Fruit fly (Drosophila melanogaster) whole organism, pupa: ENCODE measurements around the gene QIL1.

Source experiments
- CG10348 ChIP-seq: fragments of 200-800 bp; sonication (Bioruptor generic); IDR thresholded peaks from 2 replicates; pipeline ENCODE4 v1.3.6; 2022; ENCODE audit warnings: missing biosample characterization, missing genetic modification characterization
- CG12605 ChIP-seq: fragments of 200-800 bp; sonication (Bioruptor generic); IDR thresholded peaks from 2 replicates; pipeline ENCODE4 v1.3.6; 2022; ENCODE audit warnings: missing biosample characterization, missing genetic modification characterization
- CG8301 ChIP-seq: fragments of 200-800 bp; sonication (Bioruptor generic); optimal IDR thresholded peaks from 2 replicates; lab custom pipeline; 2018; ENCODE audit warnings: missing biosample characterization, mild to moderate bottlenecking, missing genetic modification characterization
- CG9948 ChIP-seq: fragments of 200-800 bp; sonication (Bioruptor generic); optimal IDR thresholded peaks from 2 replicates; lab custom pipeline; 2018; ENCODE audit warnings: missing biosample characterization, mild to moderate bottlenecking, missing genetic modification characterization, moderate library complexity
- D1 ChIP-seq: fragments of 200-800 bp; sonication (Bioruptor generic); optimal IDR thresholded peaks from 2 replicates; lab custom pipeline; 2018; ENCODE audit warnings: missing biosample characterization, mild to moderate bottlenecking, missing genetic modification characterization, moderate library complexity
- Ets98B ChIP-seq: fragments of 200-800 bp; sonication (Bioruptor generic); IDR thresholded peaks from 2 replicates; pipeline ENCODE4 v1.3.6; 2022; ENCODE audit warnings: missing biosample characterization, missing genetic modification characterization
- rn ChIP-seq: fragments of 200-800 bp; sonication (Bioruptor generic); IDR thresholded peaks from 2 replicates; pipeline ENCODE4 v1.3.6; 2022; ENCODE audit warnings: missing biosample characterization, missing genetic modification characterization

DNA sequence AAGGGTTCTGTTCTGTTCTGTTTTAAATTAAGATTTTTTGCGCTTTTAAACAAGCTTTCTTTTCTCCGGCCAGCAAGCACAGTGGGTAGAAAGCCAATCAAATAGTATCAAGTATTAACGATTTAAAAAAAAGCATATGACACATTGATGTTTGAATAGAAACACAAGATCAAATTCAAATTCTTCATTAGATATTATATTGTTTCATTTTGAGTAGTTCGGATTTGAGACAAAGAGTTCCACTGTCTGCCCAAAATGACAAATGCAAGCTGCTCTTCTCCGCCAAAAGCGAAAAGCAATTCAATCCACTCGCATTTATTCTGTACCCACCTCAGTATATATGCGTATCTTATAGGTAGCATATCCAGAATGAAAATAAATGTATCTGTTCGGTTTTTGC is 36.5 kb downstream of the QIL1 start:
- TF ChIP-seq CG9948 (tag; lab: Kevin White, UChicago) = no peak
- no peak for TF ChIP-seq CG10348 (GFP tag; lab: Robert Waterston, UW)
- TF ChIP-seq CG8301 = no peak
- TF ChIP-seq CG12605 = no peak
- peak; percentile 31; the same call in 1 of the 2 replicates for TF ChIP-seq Ets98B
- no peak for TF ChIP-seq rn
- no peak for TF ChIP-seq D1 (tag; lab: Kevin White, UChicago)
